Worm (Caenorhabditis elegans) whole organism, L1 larva: Measurements from ENCODE around the gene ptr-18.

Source experiments
- C16A3.4 ChIP-seq: fragments of 150-350 bp; optimal IDR thresholded peaks from 2 replicates; lab custom pipeline; 2014; ENCODE audit warnings: missing biosample characterization, missing genetic modification characterization
- C34B4.2 ChIP-seq: sonication (generic microtip); optimal IDR thresholded peaks from 2 replicates; lab custom pipeline; 2017; ENCODE audit warnings: mild to moderate bottlenecking, missing genetic modification characterization, missing compliant biosample characterization
- F16B12.6 ChIP-seq: fragments of 150-350 bp; optimal IDR thresholded peaks from 2 replicates; lab custom pipeline; 2014; ENCODE audit warnings: missing biosample characterization, missing genetic modification characterization
- alr-1 ChIP-seq: fragments of 200-800 bp; sonication (Bioruptor generic); optimal IDR thresholded peaks from 2 replicates; lab custom pipeline; 2018; ENCODE audit warnings: borderline replicate concordance, mild to moderate bottlenecking, missing genetic modification characterization, missing compliant biosample characterization
- ama-1 ChIP-seq: fragments of 150-350 bp; optimal IDR thresholded peaks from 2 replicates; lab custom pipeline; 2014
- blmp-1 ChIP-seq: fragments of 150-350 bp; optimal IDR thresholded peaks from 2 replicates; lab custom pipeline; 2014; ENCODE audit warnings: missing biosample characterization, missing genetic modification characterization
- ceh-63 ChIP-seq: fragments of 200-800 bp; sonication (Bioruptor generic); optimal IDR thresholded peaks from 2 replicates; lab custom pipeline; 2018; ENCODE audit warnings: mild to moderate bottlenecking, missing genetic modification characterization, missing compliant biosample characterization
- ceh-82 ChIP-seq, 3 experiments: fragments of 150-350 bp in 1 of 3; sonication (generic microtip) in 2 of 3; optimal IDR thresholded peaks; 2 replicates each; lab custom pipeline; 2014 to 2017; ENCODE audit warnings: missing biosample characterization in 3 of 3, missing genetic modification characterization in 3 of 3
- ceh-88 ChIP-seq: fragments of 200-800 bp; sonication (Bioruptor generic); IDR thresholded peaks from 2 replicates; pipeline ENCODE4 v1.3.6; 2022; ENCODE audit warnings: missing genetic modification characterization, missing compliant biosample characterization
- dpl-1 ChIP-seq, 3 experiments: fragments of 150-350 bp in 2 of 3; sonication (generic microtip) in 1 of 3; optimal IDR thresholded peaks; 2 replicates each; lab custom pipeline; 2014 to 2017; ENCODE audit warnings: missing biosample characterization in 3 of 3, missing genetic modification characterization in 3 of 3, missing genetic modification reagents in 3 of 3
- dsc-1 ChIP-seq: sonication (generic microtip); optimal IDR thresholded peaks from 2 replicates; lab custom pipeline; 2016; ENCODE audit warnings: mild to moderate bottlenecking, missing genetic modification characterization, missing compliant biosample characterization
- efl-1 ChIP-seq, 4 experiments: fragments of 150-350 bp; optimal IDR thresholded peaks in 3 of 4; peaks in 1 of 4; 1 replicate in 1 of 4; 2 replicates in 3 of 4; lab custom pipeline; 2014; ENCODE audit warnings: missing biosample characterization in 2 of 4, missing genetic modification characterization in 2 of 4, missing genetic modification reagents in 2 of 4
- egl-13 ChIP-seq: sonication (generic microtip); optimal IDR thresholded peaks from 2 replicates; lab custom pipeline; 2016; ENCODE audit warnings: missing genotype, missing genetic modification reagents, missing genetic modification characterization, missing compliant biosample characterization
- elt-2 ChIP-seq: sonication (generic microtip); optimal IDR thresholded peaks from 2 replicates; lab custom pipeline; 2016; ENCODE audit warnings: missing genetic modification characterization, mild to moderate bottlenecking, inconsistent platforms, missing compliant biosample characterization, missing genetic modification reagents
- elt-3 ChIP-seq, 6 experiments: fragments of 150-350 bp in 1 of 6; sonication (generic microtip); optimal IDR thresholded peaks; 2 replicates each; lab custom pipeline; 2017 to 2018; ENCODE audit warnings: missing biosample characterization in 6 of 6, missing genetic modification characterization in 6 of 6, inconsistent platforms in 1 of 6
- fkh-8 ChIP-seq: sonication (generic microtip); optimal IDR thresholded peaks from 2 replicates; lab custom pipeline; 2016; ENCODE audit warnings: mild to moderate bottlenecking, missing genetic modification characterization, missing compliant biosample characterization
- grh-1 ChIP-seq: fragments of 200-800 bp; sonication (Bioruptor generic); IDR thresholded peaks from 2 replicates; pipeline ENCODE4 v1.3.6; 2022; ENCODE audit warnings: missing genetic modification reagents, missing genetic modification characterization, missing compliant biosample characterization
- jun-1 ChIP-seq: fragments of 150-350 bp; optimal IDR thresholded peaks from 2 replicates; lab custom pipeline; 2014; ENCODE audit warnings: missing biosample characterization, missing genetic modification reagents, missing genetic modification characterization
- lin-14 ChIP-seq: fragments of 200-800 bp; sonication (Bioruptor generic); optimal IDR thresholded peaks from 2 replicates; lab custom pipeline; 2018; ENCODE audit warnings: mild to moderate bottlenecking, missing genetic modification characterization, moderate library complexity, missing compliant biosample characterization
- lin-35 ChIP-seq, 2 experiments: fragments of 150-350 bp; optimal IDR thresholded peaks; 2 replicates each; lab custom pipeline; 2014; ENCODE audit warnings: missing biosample characterization in 2 of 2, missing genetic modification characterization in 2 of 2, missing genetic modification reagents in 2 of 2
- lin-39 ChIP-seq: fragments of 150-350 bp; optimal IDR thresholded peaks from 2 replicates; lab custom pipeline; 2014; ENCODE audit warnings: missing biosample characterization, missing genetic modification reagents, missing genetic modification characterization
- lsy-2 ChIP-seq, 2 experiments: fragments of 150-350 bp; optimal IDR thresholded peaks; 2 replicates each; lab custom pipeline; 2014; ENCODE audit warnings: missing biosample characterization in 2 of 2, missing genetic modification characterization in 2 of 2
- mdl-1 ChIP-seq, 2 experiments: fragments of 150-350 bp; optimal IDR thresholded peaks; 2 replicates each; lab custom pipeline; 2014 to 2017; ENCODE audit warnings: missing biosample characterization in 2 of 2, missing genetic modification characterization in 2 of 2, inconsistent platforms in 1 of 2
- mep-1 ChIP-seq: fragments of 150-350 bp; optimal IDR thresholded peaks from 2 replicates; lab custom pipeline; 2014; ENCODE audit warnings: missing biosample characterization, missing genetic modification characterization
- nhr-20 ChIP-seq: sonication (generic microtip); optimal IDR thresholded peaks from 2 replicates; lab custom pipeline; 2016; ENCODE audit warnings: mild to moderate bottlenecking, missing genetic modification characterization, missing compliant biosample characterization
- nhr-47 ChIP-seq: sonication (generic microtip); optimal IDR thresholded peaks from 2 replicates; lab custom pipeline; 2016; ENCODE audit warnings: mild to moderate bottlenecking, missing genetic modification characterization, moderate library complexity, missing compliant biosample characterization
- nhr-71 ChIP-seq: sonication (generic microtip); optimal IDR thresholded peaks from 2 replicates; lab custom pipeline; 2016; ENCODE audit warnings: mild to moderate bottlenecking, missing genetic modification characterization, moderate library complexity, missing compliant biosample characterization
- rnt-1 ChIP-seq: sonication (generic microtip); optimal IDR thresholded peaks from 2 replicates; lab custom pipeline; 2016; ENCODE audit warnings: mild to moderate bottlenecking, missing genetic modification characterization, moderate library complexity, missing compliant biosample characterization
- skn-1 ChIP-seq: fragments of 150-350 bp; optimal IDR thresholded peaks from 2 replicates; lab custom pipeline; 2014; ENCODE audit warnings: missing biosample characterization, missing genetic modification characterization
- snpc-4 ChIP-seq: fragments of 150-350 bp; optimal IDR thresholded peaks from 2 replicates; lab custom pipeline; 2014; ENCODE audit warnings: missing biosample characterization, missing genetic modification characterization
- snu-23 ChIP-seq: sonication (generic microtip); optimal IDR thresholded peaks from 2 replicates; lab custom pipeline; 2016; ENCODE audit warnings: missing genetic modification characterization, missing compliant biosample characterization
- sup-37 ChIP-seq: fragments of 200-800 bp; sonication (Bioruptor generic); optimal IDR thresholded peaks from 2 replicates; lab custom pipeline; 2018; ENCODE audit warnings: mild to moderate bottlenecking, missing genetic modification characterization, missing compliant biosample characterization
- swsn-7 ChIP-seq: sonication (generic microtip); optimal IDR thresholded peaks from 2 replicates; lab custom pipeline; 2016; ENCODE audit warnings: missing genetic modification characterization, missing compliant biosample characterization
- tbx-2 ChIP-seq: sonication (generic microtip); optimal IDR thresholded peaks from 2 replicates; lab custom pipeline; 2016; ENCODE audit warnings: missing genetic modification characterization, missing compliant biosample characterization
- unc-130 ChIP-seq: fragments of 150-350 bp; optimal IDR thresholded peaks from 2 replicates; lab custom pipeline; 2017; ENCODE audit warnings: missing biosample characterization, missing genetic modification characterization, inconsistent platforms
- xbp-1 ChIP-seq: sonication (generic microtip); optimal IDR thresholded peaks from 2 replicates; lab custom pipeline; 2016; ENCODE audit warnings: missing genetic modification characterization, missing compliant biosample characterization

Gene ptr-18

DNA sequence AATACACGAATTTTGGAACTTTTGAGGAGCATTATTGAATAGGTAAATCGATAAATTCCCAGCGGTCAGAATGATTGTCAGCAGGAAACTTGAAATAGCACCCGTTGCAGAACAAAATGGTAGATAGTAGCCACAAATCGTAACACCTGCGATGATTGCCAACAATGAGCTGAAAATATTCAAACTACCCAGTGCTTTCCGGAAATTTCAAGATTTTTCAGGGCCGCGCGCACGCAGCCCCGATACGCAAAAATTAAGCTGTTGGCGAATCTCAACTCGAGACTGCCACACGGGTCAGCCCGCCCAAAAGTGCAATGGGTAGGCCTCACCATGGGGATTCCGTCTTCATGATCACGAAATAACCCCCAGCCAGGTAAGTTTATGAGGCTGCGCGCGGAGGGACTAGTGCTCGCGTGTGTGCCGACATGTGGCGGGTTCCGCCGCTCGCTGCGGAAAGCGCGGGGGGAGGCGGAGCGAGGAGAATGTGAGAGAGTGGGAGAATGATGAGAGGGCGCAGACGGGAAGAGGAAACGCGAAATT is 20.7 kb upstream of the ptr-18 start (continued):
- peak; percentile 94 for TF ChIP-seq tbx-2 (tag; lab: Kevin White, UChicago)
- TF ChIP-seq F16B12.6 (tag; lab: Kevin White, UChicago): peak; percentile 39
- TF ChIP-seq rnt-1: peak; percentile 95
- TF ChIP-seq ceh-88 (GFP tag; lab: Robert Waterston, UW): peak; percentile 89
- no peak for TF ChIP-seq alr-1 (tag; lab: Kevin White, UChicago)
- TF ChIP-seq elt-2 (tag; lab: Kevin White, UChicago): peak; percentile 96
- TF ChIP-seq, all 84 proteins: peak for 70

- no peak for TF ChIP-seq grh-1 (GFP tag; lab: Robert Waterston, UW)
- peak; percentile 50 for TF ChIP-seq blmp-1 (tag; lab: Kevin White, UChicago)
These were observed 17.2 kb upstream of the ptr-18 start, which contains the start of gene F58G1.7 for ce11 chrII:12948158-12948557. TSS of gene F58G1.7 (minus strand) at chrII:12948258.

DNA sequence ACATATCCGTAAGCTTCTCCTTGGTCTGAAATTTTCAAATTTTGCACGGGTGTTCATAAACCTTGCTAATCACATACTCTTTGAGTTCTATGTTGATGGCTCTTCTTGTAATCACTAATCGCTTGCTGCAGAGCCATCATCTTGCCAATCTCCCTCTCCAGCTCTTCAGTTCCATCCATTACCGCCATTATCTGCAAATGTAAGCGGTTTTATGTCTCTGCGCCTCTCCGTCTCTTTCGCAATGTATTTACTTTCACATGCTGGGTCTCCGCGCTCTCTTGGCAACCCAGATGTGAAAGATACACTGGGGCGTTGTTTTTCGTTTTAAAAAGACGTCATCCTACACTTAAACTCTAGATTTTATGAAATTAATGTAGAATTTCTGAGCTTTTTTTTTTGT is 12.0 kb upstream of the ptr-18 start:
- TF ChIP-seq jun-1 (tag; lab: Kevin White, UChicago) (no peak), swsn-7 (peak; percentile 33), ama-1 (lab: Kevin White, UChicago) (no peak), snpc-4 (tag; lab: Kevin White, UChicago) (peak; percentile 78), nhr-47 (peak; percentile 46), xbp-1 (tag; lab: Kevin White, UChicago) (peak; percentile 80), lin-35 (GFP tag; optimal IDR thresholded peaks at IDR 0.05; lab: Kevin White, UChicago) (peak in 1 of 2 experiments; percentile 44), elt-3 (tag; optimal IDR thresholded peaks at IDR 0.05; lab: Kevin White, UChicago) (peak in 1 of 6 experiments; percentile 25), C16A3.4 (tag; lab: Kevin White, UChicago) (peak; percentile 17), skn-1 (peak; percentile 57), egl-13 (tag; lab: Kevin White, UChicago) (no peak), lin-39 (tag; lab: Kevin White, UChicago) (no peak), mdl-1 (tag; optimal IDR thresholded peaks at IDR 0.05; lab: Kevin White, UChicago) (peak in 1 of 2 experiments; percentile 48), sup-37 (no peak), rnt-1 (peak; percentile 81), lin-14 (GFP tag; lab: Kevin White, UChicago) (no peak), alr-1 (tag; lab: Kevin White, UChicago) (no peak), dsc-1 (tag; lab: Kevin White, UChicago) (peak; percentile 1), dpl-1 (GFP tag; optimal IDR thresholded peaks at IDR 0.05; lab: Kevin White, UChicago) (peak; percentile 23 to 28 (median 27)), C34B4.2 (tag; lab: Kevin White, UChicago) (no peak), ceh-82 (tag; optimal IDR thresholded peaks at IDR 0.05; lab: Kevin White, UChicago) (peak in 2 of 3 experiments; percentile 23 to 36), unc-130 (peak; percentile 26), ceh-63 (GFP tag; lab: Kevin White, UChicago) (no peak), snu-23 (GFP tag; lab: Kevin White, UChicago) (peak; percentile 46), nhr-20 (tag; lab: Kevin White, UChicago) (peak; percentile 16), mep-1 (tag; lab: Kevin White, UChicago) (peak; percentile 47), nhr-71 (tag; lab: Kevin White, UChicago) (peak; percentile 60), lsy-2 (tag; optimal IDR thresholded peaks at IDR 0.05; lab: Kevin White, UChicago) (peak; percentile 24 to 60), fkh-8 (tag; lab: Kevin White, UChicago) (peak; percentile 41), efl-1 (optimal IDR thresholded peaks at IDR 0.05; lab: Kevin White, UChicago) (peak; percentile 59 to 73), efl-1 (GFP tag; optimal IDR thresholded peaks at IDR 0.05 in 1 of 2; lab: Kevin White, UChicago) (peak in 1 of 2 experiments; percentile 41), blmp-1 (tag; lab: Kevin White, UChicago) (peak; percentile 56)
